Worm (Caenorhabditis elegans): ENCODE results near the gene rabx-5.
A peak's percentile ranks its signal among the peaks of the same experiment; 100 is the strongest.

The rabx-5 gene

DNA sequence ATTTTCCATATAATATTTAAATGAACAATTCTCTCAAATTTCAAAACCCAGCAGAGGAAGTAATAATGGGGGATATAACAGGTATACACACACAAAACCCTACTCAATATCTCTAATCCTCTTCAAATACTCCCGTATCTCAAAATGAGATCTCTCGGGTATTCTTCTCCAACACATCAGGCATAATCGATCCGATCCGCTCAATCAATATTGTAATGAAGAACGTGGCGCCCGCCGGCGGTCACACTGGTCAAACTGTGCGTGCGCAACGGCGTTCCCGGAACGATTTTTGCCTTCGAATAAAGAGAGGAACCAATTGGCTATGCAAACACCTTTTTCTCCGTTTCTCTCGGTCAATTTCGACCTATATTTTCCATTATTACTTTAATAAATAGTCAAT, 42.6 kb upstream of the rabx-5 start:
- TF ChIP-seq lin-14 (GFP tag; optimal IDR thresholded peaks at IDR 0.05) (peak; percentile 38), blmp-1 (tag; optimal IDR thresholded peaks at IDR 0.05) (peak; percentile 13), hlh-4 (tag; optimal IDR thresholded peaks at IDR 0.05) (no peak), jun-1 (tag; optimal IDR thresholded peaks at IDR 0.05) (no peak), F16B12.6 (tag; optimal IDR thresholded peaks at IDR 0.05) (no peak), nhr-19 (GFP tag; conservative IDR thresholded peaks at IDR 0.05) (no peak), nhr-28 (tag; optimal IDR thresholded peaks at IDR 0.05) (no peak), lin-35 (GFP tag; optimal IDR thresholded peaks at IDR 0.05) (no peak), nhr-85 (tag) (peak; percentile 46), ztf-11 (tag; optimal IDR thresholded peaks at IDR 0.05) (no peak), mef-2 (tag; optimal IDR thresholded peaks at IDR 0.05) (no peak), nhr-76 (tag; optimal IDR thresholded peaks at IDR 0.05) (no peak), nhr-84 (tag; optimal IDR thresholded peaks at IDR 0.05) (no peak), ceh-63 (GFP tag; optimal IDR thresholded peaks at IDR 0.05) (no peak), ets-5 (GFP tag; IDR thresholded peaks at IDR 0.05) (no peak), vab-15 (tag; optimal IDR thresholded peaks at IDR 0.05) (no peak), unc-30 (tag; optimal IDR thresholded peaks at IDR 0.05) (no peak), hlh-17 (GFP tag; optimal IDR thresholded peaks at IDR 0.05; ENCODE audit: borderline replicate concordance) (no peak), C04F5.9 (tag; optimal IDR thresholded peaks at IDR 0.05) (no peak), hpl-2 (GFP tag; optimal IDR thresholded peaks at IDR 0.05) (no peak), zag-1 (tag; optimal IDR thresholded peaks at IDR 0.05) (no peak), snu-23 (GFP tag; optimal IDR thresholded peaks at IDR 0.05) (peak; percentile 35), nhr-20 (tag; optimal IDR thresholded peaks at IDR 0.05) (no peak), fkh-4 (tag; optimal IDR thresholded peaks at IDR 0.05; ENCODE audit: borderline replicate concordance) (no peak)

- no peak for TF ChIP-seq zip-4 (GFP tag; optimal IDR thresholded peaks at IDR 0.05)
- no peak for TF ChIP-seq nhr-47 (tag; optimal IDR thresholded peaks at IDR 0.05)
- TF ChIP-seq snu-23 (GFP tag; optimal IDR thresholded peaks at IDR 0.05) = peak; percentile 29
- TF ChIP-seq mdl-1 (tag; optimal IDR thresholded peaks at IDR 0.05) = peak in 1 of 2 experiments; percentile 4
- no peak for TF ChIP-seq vab-15 (tag; optimal IDR thresholded peaks at IDR 0.05)
- TF ChIP-seq nhr-20 (tag; optimal IDR thresholded peaks at IDR 0.05) = peak; percentile 36
- no peak for TF ChIP-seq hlh-17 (GFP tag; optimal IDR thresholded peaks at IDR 0.05; ENCODE audit: borderline replicate concordance)
- no peak for TF ChIP-seq unc-30 (tag; optimal IDR thresholded peaks at IDR 0.05)
- peak in 1 of 2 experiments; percentile 7 for TF ChIP-seq lsy-2 (tag; optimal IDR thresholded peaks at IDR 0.05)
- no peak for TF ChIP-seq mef-2 (tag; optimal IDR thresholded peaks at IDR 0.05)
- TF ChIP-seq isw-1 (GFP tag; IDR thresholded peaks at IDR 0.05) = no peak
- no peak for TF ChIP-seq ets-5 (GFP tag; IDR thresholded peaks at IDR 0.05)
- TF ChIP-seq lin-35 (GFP tag; optimal IDR thresholded peaks at IDR 0.05) = peak in 1 of 2 experiments; percentile 19
- TF ChIP-seq nhr-11 (tag; optimal IDR thresholded peaks at IDR 0.05) = no peak
- TF ChIP-seq unc-130 (tag; optimal IDR thresholded peaks at IDR 0.05) = no peak
- TF ChIP-seq blmp-1 (tag; optimal IDR thresholded peaks at IDR 0.05) = peak; percentile 2
- peak in 4 of 6 experiments; percentile 52 to 79 (median 77) for TF ChIP-seq elt-3 (tag; optimal IDR thresholded peaks at IDR 0.05)
- no peak for TF ChIP-seq tbx-2 (tag; optimal IDR thresholded peaks at IDR 0.05)
- no peak for TF ChIP-seq unc-86 (tag; optimal IDR thresholded peaks at IDR 0.05)
- peak; percentile 22 for TF ChIP-seq elt-2 (tag; optimal IDR thresholded peaks at IDR 0.05)
- no peak for TF ChIP-seq pqm-1 (tag; optimal IDR thresholded peaks at IDR 0.05)
- no peak for TF ChIP-seq lin-39 (tag; optimal IDR thresholded peaks at IDR 0.05)
Observed at ce11 chrIII:10565926-10566325, 39.2 kb upstream of the rabx-5 start, which contains the start of gene acdh-11. acdh-11 (plus strand) TSS chrIII:10566258.

DNA sequence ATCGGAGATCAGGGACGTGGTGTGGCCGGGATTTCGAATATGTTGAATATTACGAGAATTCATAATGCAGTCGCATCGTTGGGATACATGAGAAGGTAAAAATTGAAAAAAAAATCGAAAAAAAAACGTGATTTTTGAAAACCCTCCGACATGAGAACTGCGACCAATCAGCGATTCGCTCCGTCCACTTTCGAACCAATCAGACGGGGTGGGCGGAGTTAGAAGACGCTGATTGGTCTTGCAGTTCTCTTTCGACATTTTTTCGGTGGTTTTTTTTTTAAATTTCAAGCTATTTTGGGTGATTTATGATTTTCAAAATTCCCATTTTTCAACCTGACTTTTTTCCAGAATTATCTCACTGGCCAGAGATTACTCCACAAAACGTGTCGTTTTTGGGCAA, 35.9 kb upstream of the rabx-5 start:
- TF ChIP-seq mdl-1 (tag; optimal IDR thresholded peaks at IDR 0.05) (no peak), snpc-4 (tag; optimal IDR thresholded peaks at IDR 0.05) (no peak), irx-1 (tag; optimal IDR thresholded peaks at IDR 0.05) (no peak), pqm-1 (tag; optimal IDR thresholded peaks at IDR 0.05) (no peak), fkh-4 (tag; optimal IDR thresholded peaks at IDR 0.05; ENCODE audit: borderline replicate concordance) (no peak), unc-86 (tag; optimal IDR thresholded peaks at IDR 0.05) (no peak), nhr-19 (GFP tag; conservative IDR thresholded peaks at IDR 0.05) (no peak), blmp-1 (tag; optimal IDR thresholded peaks at IDR 0.05) (no peak), sox-4 (tag; optimal IDR thresholded peaks at IDR 0.05) (no peak)
